Fruit fly (Drosophila melanogaster) ovary, adult (tissue): Measurements from ENCODE around the gene NdufV3.
A peak's percentile ranks its signal among the peaks of the same experiment; 100 is the strongest.

ENCODE experiments used
- CG17801 ChIP-seq: fragments of 200-800 bp; optimal IDR thresholded peaks from 2 replicates; lab custom pipeline; 2019; ENCODE audit warnings: missing biosample characterization, mild to moderate bottlenecking, missing genetic modification characterization, moderate library complexity; ENCODE audit not compliant: partially characterized antibody

The NdufV3 gene

dm6 chrX:11349780-11350179, at the start of gene NdufV3:
TSS of gene NdufV3 (plus strand) at chrX:11349998.
- TF ChIP-seq CG17801 (GFP tag; lab: Kevin White, UChicago) = peak; percentile 30

dm6 chrX:11302683-11303082, 47.1 kb upstream of the NdufV3 start, which contains the start of gene CG44422:
TSS of gene CG44422 (minus strand) at chrX:11302783.
- no peak for TF ChIP-seq CG17801 (GFP tag; lab: Kevin White, UChicago)

- no peak for TF ChIP-seq CG17801 (GFP tag; lab: Kevin White, UChicago)
Observed at dm6 chrX:11311108-11311507, 38.7 kb upstream of the NdufV3 start, which contains the start of gene Ir10a. TSS of gene Ir10a (minus strand) at chrX:11311208.

- TF ChIP-seq CG17801 (GFP tag; lab: Kevin White, UChicago) = no peak
Observed at dm6 chrX:11319916-11320315, 29.9 kb upstream of the NdufV3 start.

dm6 chrX:11322257-11322656, 27.5 kb upstream of the NdufV3 start, which contains the start of gene sisA:
TSS of gene sisA (minus strand) at chrX:11322357.
- no peak for TF ChIP-seq CG17801 (GFP tag; lab: Kevin White, UChicago)

- no peak for TF ChIP-seq CG17801 (GFP tag; lab: Kevin White, UChicago)
Observed at dm6 chrX:11322659-11323058, 27.1 kb upstream of the NdufV3 start.

dm6 chrX:11325175-11325768, 24.5 kb upstream of the NdufV3 start, which contains the start of gene Gapvd1:
TSS of gene Gapvd1 (plus strand) at chrX:11325385.
- peak; percentile 45 for TF ChIP-seq CG17801 (GFP tag; lab: Kevin White, UChicago)

dm6 chrX:11326213-11326731, 23.5 kb upstream of the NdufV3 start:
- peak; percentile 85 for TF ChIP-seq CG17801 (GFP tag; lab: Kevin White, UChicago)

- peak; percentile 32 for TF ChIP-seq CG17801 (GFP tag; lab: Kevin White, UChicago)
Observed at dm6 chrX:11338047-11338747, 11.6 kb upstream of the NdufV3 start.

- TF ChIP-seq CG17801 (GFP tag; lab: Kevin White, UChicago) = peak; percentile 41
Observed at dm6 chrX:11338973-11339867, 10.6 kb upstream of the NdufV3 start.

- no peak for TF ChIP-seq CG17801 (GFP tag; lab: Kevin White, UChicago)
Observed at dm6 chrX:11339868-11340548, 9.8 kb upstream of the NdufV3 start, which contains the start of the genes CG34348 and Kap3. TSS of gene CG34348 (plus strand) at chrX:11339873. TSS of gene Kap3 (minus strand) at chrX:11340084.

- TF ChIP-seq CG17801 (GFP tag; lab: Kevin White, UChicago) = no peak
Observed at dm6 chrX:11340719-11341322, 9.0 kb upstream of the NdufV3 start.

- no peak for TF ChIP-seq CG17801 (GFP tag; lab: Kevin White, UChicago)
Observed at dm6 chrX:11342168-11342567, 7.6 kb upstream of the NdufV3 start.

dm6 chrX:11342771-11343170, 7.0 kb upstream of the NdufV3 start:
- no peak for TF ChIP-seq CG17801 (GFP tag; lab: Kevin White, UChicago)
